Fruit fly (Drosophila melanogaster) whole organism, embryonic: ENCODE measurements around the gene CG42263.

ENCODE experiments used
- BtbVII ChIP-seq: fragments of 200-800 bp; sonication (Bioruptor generic); optimal IDR thresholded peaks from 3 replicates; lab custom pipeline; 2017; ENCODE audit warnings: missing biosample characterization, mild to moderate bottlenecking, missing genetic modification characterization
- CG10147 ChIP-seq: fragments of 200-800 bp; sonication (Bioruptor generic); optimal IDR thresholded peaks from 2 replicates; lab custom pipeline; 2019; ENCODE audit warnings: missing biosample characterization, mild to moderate bottlenecking, missing genetic modification characterization, moderate library complexity
- CG10366 ChIP-seq: fragments of 200-800 bp; sonication (Bioruptor generic); IDR thresholded peaks from 2 replicates; pipeline ENCODE4 v1.3.6; 2022; ENCODE audit warnings: missing biosample characterization, missing genetic modification characterization
- CG10959 ChIP-seq: fragments of 200-800 bp; sonication (Bioruptor generic); IDR thresholded peaks from 2 replicates; pipeline ENCODE4 v1.3.6; 2022; ENCODE audit warnings: missing biosample characterization, missing genetic modification characterization
- CG11504 ChIP-seq: fragments of 200-800 bp; sonication (Bioruptor generic); optimal IDR thresholded peaks from 3 replicates; lab custom pipeline; 2019; ENCODE audit warnings: missing biosample characterization, mild to moderate bottlenecking, missing genetic modification characterization, moderate library complexity
- CG12071 ChIP-seq: fragments of 200-800 bp; sonication (Bioruptor generic); optimal IDR thresholded peaks from 3 replicates; lab custom pipeline; 2018; ENCODE audit warnings: missing biosample characterization, mild to moderate bottlenecking, missing genetic modification characterization
- CG12942 ChIP-seq: fragments of 200-800 bp; sonication (Bioruptor generic); optimal IDR thresholded peaks from 3 replicates; lab custom pipeline; 2016; ENCODE audit warnings: missing biosample characterization, missing genetic modification characterization
- CG13123 ChIP-seq: fragments of 200-800 bp; sonication (Bioruptor generic); optimal IDR thresholded peaks from 2 replicates; lab custom pipeline; 2016; ENCODE audit warnings: missing biosample characterization, missing genetic modification characterization
- CG13424 ChIP-seq: fragments of 200-800 bp; sonication (Bioruptor generic); optimal IDR thresholded peaks from 2 replicates; lab custom pipeline; 2019; ENCODE audit warnings: missing biosample characterization, mild to moderate bottlenecking, missing genetic modification characterization, moderate library complexity
- CG13894 ChIP-seq: fragments of 200-800 bp; sonication (Bioruptor generic); optimal IDR thresholded peaks from 3 replicates; lab custom pipeline; 2018; ENCODE audit warnings: missing biosample characterization, mild to moderate bottlenecking, missing genetic modification characterization, moderate library complexity
- CG18599 ChIP-seq: fragments of 200-800 bp; sonication (Bioruptor generic); optimal IDR thresholded peaks from 3 replicates; lab custom pipeline; 2017; ENCODE audit warnings: missing biosample characterization, missing genetic modification characterization, mild to moderate bottlenecking, moderate library complexity, missing genetic modification reagents
- CG2120 ChIP-seq: fragments of 200-800 bp; sonication (Bioruptor generic); optimal IDR thresholded peaks from 3 replicates; lab custom pipeline; 2016; ENCODE audit warnings: missing biosample characterization, missing genetic modification characterization
- CG30403 ChIP-seq: fragments of 200-800 bp; sonication (Bioruptor generic); optimal IDR thresholded peaks from 3 replicates; lab custom pipeline; 2016; ENCODE audit warnings: missing biosample characterization, missing genetic modification characterization
- CG3281 ChIP-seq: fragments of 200-800 bp; sonication (Bioruptor generic); optimal IDR thresholded peaks from 3 replicates; lab custom pipeline; 2017; ENCODE audit warnings: missing biosample characterization, mild to moderate bottlenecking, missing genetic modification characterization
- CG3847 ChIP-seq: fragments of 200-800 bp; sonication (Bioruptor generic); IDR thresholded peaks from 2 replicates; pipeline ENCODE4 v1.3.6; 2022; ENCODE audit warnings: missing biosample characterization, missing genetic modification characterization
- CG9727 ChIP-seq: fragments of 200-800 bp; sonication (Bioruptor generic); optimal IDR thresholded peaks from 3 replicates; lab custom pipeline; 2017; ENCODE audit warnings: missing biosample characterization, mild to moderate bottlenecking, missing genetic modification characterization
- CoRest ChIP-seq: fragments of 200-800 bp; sonication (Bioruptor generic); optimal IDR thresholded peaks from 3 replicates; lab custom pipeline; 2018; ENCODE audit warnings: missing biosample characterization, mild to moderate bottlenecking, missing genetic modification characterization, moderate library complexity
- Dp ChIP-seq: fragments of 200-800 bp; sonication (Bioruptor generic); optimal IDR thresholded peaks from 2 replicates; lab custom pipeline; 2018; ENCODE audit warnings: missing biosample characterization, mild to moderate bottlenecking, missing genetic modification characterization, moderate library complexity
- Ets65A ChIP-seq: fragments of 200-800 bp; sonication (Bioruptor generic); peaks from one replicate; lab custom pipeline; 2016; ENCODE audit warnings: missing biosample characterization, missing genetic modification characterization
- GATAe ChIP-seq: fragments of 200-800 bp; sonication (Bioruptor generic); conservative IDR thresholded peaks from 2 replicates; pipeline ENCODE4 v1.3.6; 2022; ENCODE audit warnings: missing biosample characterization, missing genetic modification characterization
- Gsc ChIP-seq: fragments of 200-800 bp; sonication (Bioruptor generic); IDR thresholded peaks from 2 replicates; pipeline ENCODE4 v1.3.6; 2022; ENCODE audit warnings: missing biosample characterization, missing genetic modification characterization
- Hand ChIP-seq: fragments of 200-800 bp; sonication (Bioruptor generic); optimal IDR thresholded peaks from 2 replicates; lab custom pipeline; 2017; ENCODE audit warnings: mild to moderate bottlenecking, missing biosample characterization, missing genetic modification reagents, missing genetic modification characterization
- Hey ChIP-seq: fragments of 200-800 bp; sonication (Bioruptor generic); optimal IDR thresholded peaks from 3 replicates; lab custom pipeline; 2018; ENCODE audit warnings: missing biosample characterization, mild to moderate bottlenecking, missing genetic modification characterization
- Hmr ChIP-seq: fragments of 200-800 bp; sonication (Bioruptor generic); optimal IDR thresholded peaks from 3 replicates; lab custom pipeline; 2017; ENCODE audit warnings: mild to moderate bottlenecking, missing biosample characterization, missing genetic modification reagents, missing genetic modification characterization
- Hr3 ChIP-seq: fragments of 200-800 bp; sonication (Bioruptor generic); optimal IDR thresholded peaks from 3 replicates; lab custom pipeline; 2016; ENCODE audit warnings: missing biosample characterization, missing genetic modification characterization
- Hr51 ChIP-seq, 2 experiments: fragments of 200-800 bp; sonication (Bioruptor generic); optimal IDR thresholded peaks; 2 replicates in 1 of 2; 3 replicates in 1 of 2; lab custom pipeline; 2016 to 2018; ENCODE audit warnings: missing biosample characterization in 2 of 2, missing genetic modification characterization in 2 of 2, mild to moderate bottlenecking in 1 of 2, moderate library complexity in 1 of 2
- Lpt ChIP-seq: fragments of >200 bp; optimal IDR thresholded peaks from 2 replicates; lab custom pipeline; 2018; ENCODE audit warnings: missing biosample characterization, missing genetic modification characterization
- Meics ChIP-seq: fragments of 200-800 bp; sonication (Bioruptor generic); optimal IDR thresholded peaks from 2 replicates; lab custom pipeline; 2017; ENCODE audit warnings: missing biosample characterization, mild to moderate bottlenecking, missing genetic modification characterization
- Oli ChIP-seq: fragments of 200-800 bp; sonication (Bioruptor generic); optimal IDR thresholded peaks from 2 replicates; lab custom pipeline; 2018; ENCODE audit warnings: missing biosample characterization, mild to moderate bottlenecking, missing genetic modification characterization, moderate library complexity
- Optix ChIP-seq: fragments of 200-800 bp; sonication (Bioruptor generic); IDR thresholded peaks from 3 replicates; pipeline ENCODE4 v1.3.6; 2022; ENCODE audit warnings: missing biosample characterization, missing genetic modification characterization
- Sox100B ChIP-seq: fragments of 200-800 bp; sonication (Bioruptor generic); optimal IDR thresholded peaks from 3 replicates; lab custom pipeline; 2018; ENCODE audit warnings: missing biosample characterization, mild to moderate bottlenecking, missing genetic modification characterization
- Xrp1 ChIP-seq: fragments of 200-800 bp; sonication (Bioruptor generic); IDR thresholded peaks from 2 replicates; pipeline ENCODE4 v1.3.6; 2022; ENCODE audit warnings: missing biosample characterization, missing genetic modification characterization
- abd-A ChIP-seq: fragments of 200-800 bp; sonication (Bioruptor generic); optimal IDR thresholded peaks from 3 replicates; lab custom pipeline; 2019; ENCODE audit warnings: missing biosample characterization, mild to moderate bottlenecking, missing genetic modification characterization, moderate library complexity
- dmrt99B ChIP-seq: fragments of 200-800 bp; sonication (Bioruptor generic); optimal IDR thresholded peaks from 2 replicates; lab custom pipeline; 2018; ENCODE audit warnings: missing biosample characterization, mild to moderate bottlenecking, missing genetic modification characterization, moderate library complexity
- dysf ChIP-seq: fragments of 200-800 bp; sonication (Bioruptor generic); IDR thresholded peaks from 3 replicates; pipeline ENCODE4 v1.3.6; 2022; ENCODE audit warnings: missing biosample characterization, missing genetic modification characterization
- ewg ChIP-seq: fragments of 200-800 bp; sonication (Bioruptor generic); optimal IDR thresholded peaks from 3 replicates; lab custom pipeline; 2017; ENCODE audit warnings: mild to moderate bottlenecking, missing biosample characterization, missing genetic modification reagents, missing genetic modification characterization
- fd96Cb ChIP-seq: fragments of 200-800 bp; sonication (Bioruptor generic); optimal IDR thresholded peaks from 2 replicates; lab custom pipeline; 2018; ENCODE audit warnings: missing biosample characterization, mild to moderate bottlenecking, missing genetic modification characterization, moderate library complexity
- h ChIP-seq: fragments of >200 bp; optimal IDR thresholded peaks from 2 replicates; lab custom pipeline; 2017
- lab ChIP-seq: fragments of 200-800 bp; sonication (Bioruptor generic); optimal IDR thresholded peaks from 3 replicates; lab custom pipeline; 2017; ENCODE audit warnings: missing biosample characterization, missing genetic modification characterization, mild to moderate bottlenecking, moderate library complexity, missing genetic modification reagents
- nmo ChIP-seq: fragments of 200-800 bp; sonication (Bioruptor generic); optimal IDR thresholded peaks from 2 replicates; lab custom pipeline; 2018; ENCODE audit warnings: missing biosample characterization, mild to moderate bottlenecking, missing genetic modification characterization, moderate library complexity
- phol ChIP-seq: fragments of 200-800 bp; sonication (Bioruptor generic); optimal IDR thresholded peaks from 3 replicates; lab custom pipeline; 2018; ENCODE audit warnings: missing biosample characterization, mild to moderate bottlenecking, missing genetic modification characterization, moderate library complexity
- prd ChIP-seq, 3 experiments: fragments of >200 bp in 2 of 3; fragments of 200-800 bp in 1 of 3; sonication (Bioruptor generic) in 1 of 3; optimal IDR thresholded peaks in 2 of 3; IDR thresholded peaks in 1 of 3; 2 replicates in 2 of 3; 3 replicates in 1 of 3; pipeline versions ENCODE4 v1.3.6 to Lab custom; 2017 to 2022; ENCODE audit warnings: missing biosample characterization in 1 of 3, missing genetic modification characterization in 1 of 3
- row ChIP-seq: fragments of 200-800 bp; sonication (Bioruptor generic); IDR thresholded peaks from 3 replicates; pipeline ENCODE4 v1.3.6; 2022; ENCODE audit warnings: missing biosample characterization, missing genetic modification characterization
- sens ChIP-seq: fragments of 200-800 bp; sonication (Bioruptor generic); peaks from one replicate; lab custom pipeline; 2016; ENCODE audit warnings: missing biosample characterization, missing genetic modification characterization
- slbo ChIP-seq: fragments of 200-800 bp; sonication (Bioruptor generic); IDR thresholded peaks from 2 replicates; pipeline ENCODE4 v1.3.6; 2022; ENCODE audit warnings: missing biosample characterization, missing genetic modification characterization
- slou ChIP-seq: fragments of 200-800 bp; sonication (Bioruptor generic); optimal IDR thresholded peaks from 3 replicates; lab custom pipeline; 2016; ENCODE audit warnings: missing biosample characterization, missing genetic modification characterization

The CG42263 gene

DNA sequence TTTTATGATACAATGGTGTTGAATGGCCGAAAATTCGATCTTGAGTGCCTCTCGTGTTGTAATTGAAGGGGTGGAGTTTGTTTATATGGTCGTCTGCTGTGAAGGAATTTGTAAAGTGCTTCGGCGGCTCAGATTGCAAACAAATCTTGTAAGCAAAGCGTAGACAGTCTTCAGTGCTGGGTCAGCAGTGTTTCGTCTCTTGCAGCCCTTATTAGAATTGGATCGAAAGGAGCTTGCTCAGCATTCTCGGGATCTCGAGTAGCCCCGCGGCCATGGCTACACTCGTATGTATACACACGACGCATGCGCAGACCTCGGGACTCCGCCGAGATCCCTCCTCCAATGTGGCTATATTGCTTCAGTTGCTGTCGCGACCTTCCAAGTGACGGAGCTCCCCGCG lies 22.5 kb upstream of the CG42263 start:
- TF ChIP-seq h: no peak
- peak; percentile 18 for TF ChIP-seq ewg (GFP tag; lab: Kevin White, UChicago)

DNA sequence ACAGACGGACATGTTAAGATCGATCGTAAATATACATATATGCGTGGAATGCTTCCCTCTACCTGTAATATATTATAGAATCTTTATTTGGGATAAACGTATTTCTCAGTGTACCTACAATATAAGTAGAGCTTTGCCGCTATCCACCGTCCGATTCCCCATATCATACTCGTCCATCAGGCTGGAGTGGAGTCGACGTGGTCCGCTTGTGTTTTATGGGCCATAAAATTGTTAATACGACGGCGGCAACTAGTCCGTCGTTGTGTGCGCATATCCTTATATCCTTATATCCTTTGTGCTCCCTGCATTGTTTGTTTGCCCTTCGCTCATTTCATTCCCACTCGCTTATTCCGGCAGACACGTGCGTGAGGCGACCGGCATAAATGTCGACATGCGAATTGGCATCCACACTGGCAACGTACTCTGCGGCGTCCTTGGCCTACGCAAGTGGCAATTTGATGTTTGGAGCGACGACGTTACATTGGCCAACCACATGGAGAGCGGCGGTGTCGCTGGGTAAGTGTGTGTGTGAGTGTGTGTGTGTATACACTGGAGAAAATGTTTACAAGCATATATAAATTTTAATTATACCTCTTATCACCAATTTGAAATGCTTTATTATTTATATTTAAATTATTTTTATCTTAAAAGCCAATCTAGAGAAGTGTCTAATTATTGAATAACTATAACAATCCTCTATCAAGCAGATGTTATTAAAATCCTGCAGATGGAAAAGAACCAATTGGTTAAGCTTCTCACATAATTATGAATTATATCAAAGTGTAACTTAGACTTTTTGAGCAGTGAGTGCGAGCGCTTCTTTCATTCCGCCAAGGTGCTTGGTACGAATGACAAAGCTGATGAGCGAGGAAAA lies 13.4 kb upstream of the CG42263 start:
- peak; percentile 28 for TF ChIP-seq Oli (tag; lab: Kevin White, UChicago)
- TF ChIP-seq dmrt99B (tag; lab: Kevin White, UChicago): peak; percentile 38
- TF ChIP-seq Hr3: no peak
- TF ChIP-seq phol: no peak
- no peak for TF ChIP-seq CG13123 (GFP tag; lab: Kevin White, UChicago)
- no peak for TF ChIP-seq Sox100B (GFP tag; lab: Kevin White, UChicago)
- TF ChIP-seq slou (GFP tag; lab: Kevin White, UChicago): no peak
- TF ChIP-seq CG12071 (GFP tag; lab: Kevin White, UChicago): no peak
- TF ChIP-seq Xrp1 (GFP tag; lab: Robert Waterston, UW): no peak
- TF ChIP-seq CG18599 (GFP tag; lab: Kevin White, UChicago): peak; percentile 67
- no peak for TF ChIP-seq Lpt (GFP tag; lab: Kevin White, UChicago)
- no peak for TF ChIP-seq Dp
- no peak for TF ChIP-seq slbo
- TF ChIP-seq Hr51 (GFP tag; optimal IDR thresholded peaks at IDR 0.05; lab: Kevin White, UChicago): peak in 1 of 2 experiments; percentile 59
- peak; percentile 80 for TF ChIP-seq Hey (tag; lab: Kevin White, UChicago)
- peak; percentile 64 for TF ChIP-seq CG13894 (tag; lab: Kevin White, UChicago)
- TF ChIP-seq CG10147 (GFP tag; lab: Kevin White, UChicago): peak; percentile 53
- no peak for TF ChIP-seq prd (optimal IDR thresholded peaks at IDR 0.05; lab: Kevin White, UChicago)
- no peak for TF ChIP-seq prd (GFP tag; IDR thresholded peaks at IDR 0.05; lab: Robert Waterston, UW)
- no peak for TF ChIP-seq CG10959 (GFP tag; lab: Robert Waterston, UW)
- no peak for TF ChIP-seq CG10366
- peak; percentile 3 for TF ChIP-seq CG30403 (GFP tag; lab: Kevin White, UChicago)
- peak; percentile 15 for TF ChIP-seq Hand (GFP tag; lab: Kevin White, UChicago)
- TF ChIP-seq Meics (GFP tag; lab: Kevin White, UChicago): peak; percentile 42
- peak; percentile 31 for TF ChIP-seq CG13424 (tag; lab: Kevin White, UChicago)
- TF ChIP-seq BtbVII: peak; percentile 12
- TF ChIP-seq GATAe (GFP tag; lab: Robert Waterston, UW): no peak
- TF ChIP-seq lab: peak; percentile 46
- peak; percentile 2 for TF ChIP-seq fd96Cb (tag; lab: Kevin White, UChicago)
- peak; percentile 28 for TF ChIP-seq CoRest (tag; lab: Kevin White, UChicago)
- TF ChIP-seq CG9727 (GFP tag; lab: Kevin White, UChicago): peak; percentile 19
- no peak for TF ChIP-seq CG3847 (GFP tag; lab: Robert Waterston, UW)
- TF ChIP-seq Ets65A: peak; percentile 88
- TF ChIP-seq sens (GFP tag; lab: Kevin White, UChicago): peak; percentile 52
- peak; percentile 54 for TF ChIP-seq CG11504 (tag; lab: Kevin White, UChicago)
- TF ChIP-seq abd-A: peak; percentile 81
- TF ChIP-seq Hmr: peak; percentile 61
- TF ChIP-seq dysf (GFP tag; lab: Robert Waterston, UW): 0 out of 3 replicates have a peak, but pooled peaks have one; percentile 8
- no peak for TF ChIP-seq CG12942 (GFP tag; lab: Kevin White, UChicago)
- peak; percentile 31; the same call in 1 of the 3 replicates for TF ChIP-seq row (GFP tag; lab: Robert Waterston, UW)
- TF ChIP-seq Optix (GFP tag; lab: Robert Waterston, UW): 0 out of 3 replicates have a peak, but pooled peaks have one; percentile 9
- TF ChIP-seq CG3281 (GFP tag; lab: Kevin White, UChicago): peak; percentile 31
- TF ChIP-seq Gsc: no peak
- peak; percentile 16 for TF ChIP-seq CG2120
- TF ChIP-seq nmo (GFP tag; lab: Kevin White, UChicago): peak; percentile 21
- TF ChIP-seq, all 482 proteins: peak for 27
